Fruit fly (Drosophila melanogaster) whole organism, pupa: ENCODE data around the gene CG15014.

ENCODE experiments used
- CG15710 ChIP-seq: fragments of 200-800 bp; sonication (Bioruptor generic); optimal IDR thresholded peaks from 2 replicates; lab custom pipeline; 2018; ENCODE audit warnings: missing biosample characterization, mild to moderate bottlenecking, missing genetic modification characterization, moderate library complexity
- CG32121 ChIP-seq: fragments of 200-800 bp; sonication (Bioruptor generic); IDR thresholded peaks from 2 replicates; pipeline ENCODE4 v1.3.6; 2022; ENCODE audit warnings: missing biosample characterization, missing genetic modification characterization
- Ets98B ChIP-seq: fragments of 200-800 bp; sonication (Bioruptor generic); IDR thresholded peaks from 2 replicates; pipeline ENCODE4 v1.3.6; 2022; ENCODE audit warnings: missing biosample characterization, missing genetic modification characterization
- rn ChIP-seq: fragments of 200-800 bp; sonication (Bioruptor generic); IDR thresholded peaks from 2 replicates; pipeline ENCODE4 v1.3.6; 2022; ENCODE audit warnings: missing biosample characterization, missing genetic modification characterization

- TF ChIP-seq Ets98B = no peak
- no peak for TF ChIP-seq CG15710 (tag; lab: Kevin White, UChicago)
- no peak for TF ChIP-seq CG32121 (GFP tag; lab: Robert Waterston, UW)
- no peak for TF ChIP-seq rn (GFP tag; lab: Robert Waterston, UW)
Observed at dm6 chr3L:4293711-4294110, 28.3 kb downstream of the CG15014 start.
